Worm (Caenorhabditis elegans): ENCODE measurements around the gene lim-4.

ce11 chrX:3919689-3920088 lies 46.3 kb upstream of the lim-4 start:
- TF ChIP-seq dmd-8 (GFP tag; IDR thresholded peaks at IDR 0.05) (no peak), lin-15B (tag; optimal IDR thresholded peaks at IDR 0.05) (no peak), unc-62 (GFP tag; optimal IDR thresholded peaks at IDR 0.05 in 1 of 2) (no peak), unc-62 (tag; optimal IDR thresholded peaks at IDR 0.05) (no peak), lin-39 (tag; optimal IDR thresholded peaks at IDR 0.05) (no peak), nhr-10 (tag; optimal IDR thresholded peaks at IDR 0.05) (no peak), ceh-32 (tag; optimal IDR thresholded peaks at IDR 0.05; ENCODE audit: poor library complexity) (no peak), hmg-1.1 (GFP tag; IDR thresholded peaks at IDR 0.05) (no peak)
